Worm (Caenorhabditis elegans): ENCODE results near the gene C47E12.9.

DNA sequence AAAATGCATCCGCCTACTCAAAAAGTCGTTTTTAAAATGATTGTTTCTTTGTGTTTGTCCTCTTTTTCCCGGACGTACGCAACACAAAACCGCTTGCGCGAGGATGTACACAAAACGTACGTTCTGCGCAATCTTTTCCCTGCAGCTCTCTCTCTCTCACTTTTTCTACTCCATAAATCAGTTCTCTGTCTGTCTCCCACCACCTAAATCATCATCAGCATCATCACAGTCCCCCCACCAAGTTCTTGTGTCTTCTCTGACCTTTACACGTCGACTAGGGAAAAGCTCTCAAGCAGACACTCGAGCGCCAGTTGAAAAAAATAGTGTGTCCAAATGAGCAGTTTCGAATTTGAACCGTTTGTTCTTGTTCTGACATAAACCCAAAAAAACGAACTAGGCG, 30.2 kb upstream of the C47E12.9 start:
- TF ChIP-seq mep-1 (tag; optimal IDR thresholded peaks at IDR 0.05) (no peak), lin-14 (GFP tag; optimal IDR thresholded peaks at IDR 0.05) (no peak), egl-27 (tag; optimal IDR thresholded peaks at IDR 0.05) (no peak), unc-62 (GFP tag; optimal IDR thresholded peaks at IDR 0.05) (no peak), ces-1 (GFP tag; optimal IDR thresholded peaks at IDR 0.05) (no peak), mab-9 (GFP tag; IDR thresholded peaks at IDR 0.05) (no peak), lin-13 (GFP tag; optimal IDR thresholded peaks at IDR 0.05) (no peak), isw-1 (GFP tag; IDR thresholded peaks at IDR 0.05) (no peak)

All from whole organism, L1 larva.